Worm (Caenorhabditis elegans) whole organism, L1 larva: Measurements from ENCODE around the gene F54F2.14.

Experiments used
- C16A3.4 ChIP-seq: fragments of 150-350 bp; optimal IDR thresholded peaks from 2 replicates; lab custom pipeline; 2014; ENCODE audit warnings: missing biosample characterization, missing genetic modification characterization
- C34B4.2 ChIP-seq: sonication (generic microtip); optimal IDR thresholded peaks from 2 replicates; lab custom pipeline; 2017; ENCODE audit warnings: mild to moderate bottlenecking, missing genetic modification characterization, missing compliant biosample characterization
- aly-2 ChIP-seq: fragments of 150-350 bp; optimal IDR thresholded peaks from 2 replicates; lab custom pipeline; 2014; ENCODE audit warnings: missing biosample characterization, missing genetic modification characterization
- ama-1 ChIP-seq: fragments of 150-350 bp; optimal IDR thresholded peaks from 2 replicates; lab custom pipeline; 2014
- blmp-1 ChIP-seq: fragments of 150-350 bp; optimal IDR thresholded peaks from 2 replicates; lab custom pipeline; 2014; ENCODE audit warnings: missing biosample characterization, missing genetic modification characterization
- ceh-63 ChIP-seq: fragments of 200-800 bp; sonication (Bioruptor generic); optimal IDR thresholded peaks from 2 replicates; lab custom pipeline; 2018; ENCODE audit warnings: mild to moderate bottlenecking, missing genetic modification characterization, missing compliant biosample characterization
- ceh-88 ChIP-seq: fragments of 200-800 bp; sonication (Bioruptor generic); IDR thresholded peaks from 2 replicates; pipeline ENCODE4 v1.3.6; 2022; ENCODE audit warnings: missing genetic modification characterization, missing compliant biosample characterization
- ceh-90 ChIP-seq: sonication (generic microtip); optimal IDR thresholded peaks from 2 replicates; lab custom pipeline; 2016; ENCODE audit warnings: missing genetic modification characterization, missing compliant biosample characterization
- dsc-1 ChIP-seq: sonication (generic microtip); optimal IDR thresholded peaks from 2 replicates; lab custom pipeline; 2016; ENCODE audit warnings: mild to moderate bottlenecking, missing genetic modification characterization, missing compliant biosample characterization
- efl-1 ChIP-seq, 4 experiments: fragments of 150-350 bp; optimal IDR thresholded peaks in 3 of 4; peaks in 1 of 4; 1 replicate in 1 of 4; 2 replicates in 3 of 4; lab custom pipeline; 2014; ENCODE audit warnings: missing biosample characterization in 2 of 4, missing genetic modification characterization in 2 of 4, missing genetic modification reagents in 2 of 4
- efl-3 ChIP-seq: fragments of 200-800 bp; sonication (Bioruptor generic); optimal IDR thresholded peaks from 2 replicates; lab custom pipeline; 2018; ENCODE audit warnings: mild to moderate bottlenecking, missing genetic modification characterization, missing compliant biosample characterization
- egl-27 ChIP-seq, 2 experiments: fragments of 150-350 bp in 1 of 2; sonication (generic microtip); optimal IDR thresholded peaks; 3 replicates each; lab custom pipeline; 2017 to 2018; ENCODE audit warnings: missing biosample characterization in 2 of 2, missing genetic modification characterization in 2 of 2, missing genetic modification reagents in 2 of 2
- elt-2 ChIP-seq: sonication (generic microtip); optimal IDR thresholded peaks from 2 replicates; lab custom pipeline; 2016; ENCODE audit warnings: missing genetic modification characterization, mild to moderate bottlenecking, inconsistent platforms, missing compliant biosample characterization, missing genetic modification reagents
- fkh-10 ChIP-seq: sonication (generic microtip); optimal IDR thresholded peaks from 2 replicates; lab custom pipeline; 2017; ENCODE audit warnings: missing biosample characterization, missing genetic modification reagents, missing genetic modification characterization
- fkh-8 ChIP-seq: sonication (generic microtip); optimal IDR thresholded peaks from 2 replicates; lab custom pipeline; 2016; ENCODE audit warnings: mild to moderate bottlenecking, missing genetic modification characterization, missing compliant biosample characterization
- grh-1 ChIP-seq: fragments of 200-800 bp; sonication (Bioruptor generic); IDR thresholded peaks from 2 replicates; pipeline ENCODE4 v1.3.6; 2022; ENCODE audit warnings: missing genetic modification reagents, missing genetic modification characterization, missing compliant biosample characterization
- hlh-17 ChIP-seq: fragments of 200-800 bp; sonication (Bioruptor generic); optimal IDR thresholded peaks from 2 replicates; lab custom pipeline; 2018; ENCODE audit warnings: missing genetic modification characterization, mild to moderate bottlenecking, missing compliant biosample characterization, moderate library complexity, borderline replicate concordance
- irx-1 ChIP-seq: sonication (generic microtip); optimal IDR thresholded peaks from 2 replicates; lab custom pipeline; 2016; ENCODE audit warnings: missing genetic modification characterization, missing compliant biosample characterization
- isw-1 ChIP-seq: fragments of 200-800 bp; sonication (Bioruptor generic); IDR thresholded peaks from 2 replicates; pipeline ENCODE4 v1.3.6; 2022; ENCODE audit warnings: missing genetic modification characterization, missing compliant biosample characterization
- jun-1 ChIP-seq: fragments of 150-350 bp; optimal IDR thresholded peaks from 2 replicates; lab custom pipeline; 2014; ENCODE audit warnings: missing biosample characterization, missing genetic modification reagents, missing genetic modification characterization
- lin-13 ChIP-seq: fragments of 150-350 bp; optimal IDR thresholded peaks from 2 replicates; lab custom pipeline; 2014; ENCODE audit warnings: missing biosample characterization, missing genetic modification reagents, missing genetic modification characterization
- lin-14 ChIP-seq: fragments of 200-800 bp; sonication (Bioruptor generic); optimal IDR thresholded peaks from 2 replicates; lab custom pipeline; 2018; ENCODE audit warnings: mild to moderate bottlenecking, missing genetic modification characterization, moderate library complexity, missing compliant biosample characterization
- lin-15B ChIP-seq: fragments of 150-350 bp; sonication (generic microtip); optimal IDR thresholded peaks from 3 replicates; lab custom pipeline; 2014; ENCODE audit warnings: missing biosample characterization, missing genetic modification characterization
- lin-35 ChIP-seq, 2 experiments: fragments of 150-350 bp; optimal IDR thresholded peaks; 2 replicates each; lab custom pipeline; 2014; ENCODE audit warnings: missing biosample characterization in 2 of 2, missing genetic modification characterization in 2 of 2, missing genetic modification reagents in 2 of 2
- lir-3 ChIP-seq: sonication (generic microtip); optimal IDR thresholded peaks from 2 replicates; lab custom pipeline; 2016; ENCODE audit warnings: mild to moderate bottlenecking, missing genetic modification characterization, moderate library complexity, missing compliant biosample characterization; ENCODE audit not compliant: poor library complexity
- lsy-2 ChIP-seq, 2 experiments: fragments of 150-350 bp; optimal IDR thresholded peaks; 2 replicates each; lab custom pipeline; 2014; ENCODE audit warnings: missing biosample characterization in 2 of 2, missing genetic modification characterization in 2 of 2
- mdl-1 ChIP-seq, 2 experiments: fragments of 150-350 bp; optimal IDR thresholded peaks; 2 replicates each; lab custom pipeline; 2014 to 2017; ENCODE audit warnings: missing biosample characterization in 2 of 2, missing genetic modification characterization in 2 of 2, inconsistent platforms in 1 of 2
- mef-2 ChIP-seq: fragments of 150-350 bp; optimal IDR thresholded peaks from 2 replicates; lab custom pipeline; 2014; ENCODE audit warnings: missing biosample characterization, missing genetic modification characterization
- mep-1 ChIP-seq: fragments of 150-350 bp; optimal IDR thresholded peaks from 2 replicates; lab custom pipeline; 2014; ENCODE audit warnings: missing biosample characterization, missing genetic modification characterization
- nhr-12 ChIP-seq: sonication (generic microtip); optimal IDR thresholded peaks from 2 replicates; lab custom pipeline; 2017; ENCODE audit warnings: missing biosample characterization, missing genetic modification characterization
- nhr-19 ChIP-seq: fragments of 200-800 bp; sonication (Bioruptor generic); conservative IDR thresholded peaks from 2 replicates; pipeline ENCODE4 v1.3.6; 2022; ENCODE audit warnings: missing genetic modification characterization, missing compliant biosample characterization
- nhr-47 ChIP-seq: sonication (generic microtip); optimal IDR thresholded peaks from 2 replicates; lab custom pipeline; 2016; ENCODE audit warnings: mild to moderate bottlenecking, missing genetic modification characterization, moderate library complexity, missing compliant biosample characterization
- nhr-71 ChIP-seq: sonication (generic microtip); optimal IDR thresholded peaks from 2 replicates; lab custom pipeline; 2016; ENCODE audit warnings: mild to moderate bottlenecking, missing genetic modification characterization, moderate library complexity, missing compliant biosample characterization
- nhr-76 ChIP-seq: sonication (generic microtip); optimal IDR thresholded peaks from 2 replicates; lab custom pipeline; 2017; ENCODE audit warnings: missing biosample characterization, missing genetic modification characterization
- nhr-77 ChIP-seq: fragments of 150-350 bp; optimal IDR thresholded peaks from 2 replicates; lab custom pipeline; 2014; ENCODE audit warnings: missing biosample characterization, missing genetic modification characterization
- pax-3 ChIP-seq: fragments of 200-800 bp; sonication (Bioruptor generic); optimal IDR thresholded peaks from 2 replicates; lab custom pipeline; 2018; ENCODE audit warnings: mild to moderate bottlenecking, missing genetic modification characterization, moderate library complexity, missing compliant biosample characterization
- pqm-1 ChIP-seq: sonication (generic microtip); optimal IDR thresholded peaks from 3 replicates; lab custom pipeline; 2017; ENCODE audit warnings: missing biosample characterization, missing genetic modification characterization
- skn-1 ChIP-seq: fragments of 150-350 bp; optimal IDR thresholded peaks from 2 replicates; lab custom pipeline; 2014; ENCODE audit warnings: missing biosample characterization, missing genetic modification characterization
- snu-23 ChIP-seq: sonication (generic microtip); optimal IDR thresholded peaks from 2 replicates; lab custom pipeline; 2016; ENCODE audit warnings: missing genetic modification characterization, missing compliant biosample characterization
- sox-4 ChIP-seq: sonication (generic microtip); optimal IDR thresholded peaks from 2 replicates; lab custom pipeline; 2016; ENCODE audit warnings: missing genetic modification characterization, missing compliant biosample characterization
- swsn-7 ChIP-seq: sonication (generic microtip); optimal IDR thresholded peaks from 2 replicates; lab custom pipeline; 2016; ENCODE audit warnings: missing genetic modification characterization, missing compliant biosample characterization
- tbx-2 ChIP-seq: sonication (generic microtip); optimal IDR thresholded peaks from 2 replicates; lab custom pipeline; 2016; ENCODE audit warnings: missing genetic modification characterization, missing compliant biosample characterization
- tlp-1 ChIP-seq: fragments of 150-350 bp; optimal IDR thresholded peaks from 2 replicates; lab custom pipeline; 2014; ENCODE audit warnings: missing biosample characterization, missing genetic modification characterization
- unc-130 ChIP-seq: fragments of 150-350 bp; optimal IDR thresholded peaks from 2 replicates; lab custom pipeline; 2017; ENCODE audit warnings: missing biosample characterization, missing genetic modification characterization, inconsistent platforms
- unc-30 ChIP-seq: sonication (generic microtip); optimal IDR thresholded peaks from 2 replicates; lab custom pipeline; 2017; ENCODE audit warnings: missing biosample characterization, missing genetic modification characterization
- unc-98 ChIP-seq: fragments of 200-800 bp; sonication (Bioruptor generic); IDR thresholded peaks from 2 replicates; pipeline ENCODE4 v1.3.6; 2022; ENCODE audit warnings: missing genetic modification characterization, missing compliant biosample characterization
- zag-1 ChIP-seq: fragments of 150-350 bp; optimal IDR thresholded peaks from 2 replicates; lab custom pipeline; 2014; ENCODE audit warnings: missing biosample characterization, missing genetic modification characterization
- zip-4 ChIP-seq: fragments of 200-800 bp; sonication (Bioruptor generic); optimal IDR thresholded peaks from 2 replicates; lab custom pipeline; 2018; ENCODE audit warnings: mild to moderate bottlenecking, missing genetic modification characterization, moderate library complexity, missing compliant biosample characterization

The F54F2.14 gene

ce11 chrIII:8780473-8780872 lies 10.9 kb upstream of the F54F2.14 start (continued):
- TF ChIP-seq lsy-2 (tag; optimal IDR thresholded peaks at IDR 0.05; lab: Kevin White, UChicago) (peak in 1 of 2 experiments; percentile 55), tlp-1 (tag; lab: Kevin White, UChicago) (no peak), C34B4.2 (tag; lab: Kevin White, UChicago) (no peak), jun-1 (tag; lab: Kevin White, UChicago) (peak; percentile 53), nhr-19 (peak; percentile 53)

ce11 chrIII:8782080-8782479 lies 9.3 kb upstream of the F54F2.14 start:
- TF ChIP-seq skn-1 (peak; percentile 16), ama-1 (lab: Kevin White, UChicago) (no peak), fkh-8 (tag; lab: Kevin White, UChicago) (peak; percentile 24), lin-14 (GFP tag; lab: Kevin White, UChicago) (peak; percentile 86), nhr-71 (tag; lab: Kevin White, UChicago) (peak; percentile 39), zag-1 (no peak), swsn-7 (tag; lab: Kevin White, UChicago) (no peak), fkh-10 (GFP tag; lab: Kevin White, UChicago) (peak; percentile 67), mdl-1 (tag; optimal IDR thresholded peaks at IDR 0.05; lab: Kevin White, UChicago) (no peak), C16A3.4 (no peak), mep-1 (peak; percentile 3), lir-3 (no peak), efl-1 (optimal IDR thresholded peaks at IDR 0.05; lab: Kevin White, UChicago) (no peak), efl-1 (GFP tag; optimal IDR thresholded peaks at IDR 0.05 in 1 of 2; lab: Kevin White, UChicago) (peak; percentile 2 to 3), dsc-1 (tag; lab: Kevin White, UChicago) (peak; percentile 14), mef-2 (tag; lab: Kevin White, UChicago) (peak; percentile 31), aly-2 (tag; lab: Kevin White, UChicago) (no peak), tlp-1 (tag; lab: Kevin White, UChicago) (no peak), lsy-2 (tag; optimal IDR thresholded peaks at IDR 0.05; lab: Kevin White, UChicago) (peak; percentile 12 to 31)

ce11 chrIII:8782744-8783143 lies 8.6 kb upstream of the F54F2.14 start:
- TF ChIP-seq nhr-71 (tag; lab: Kevin White, UChicago) (peak; percentile 51), hlh-17 (no peak), nhr-76 (no peak), C16A3.4 (no peak), ama-1 (lab: Kevin White, UChicago) (no peak), pqm-1 (tag; lab: Kevin White, UChicago) (no peak), unc-98 (no peak), unc-130 (tag; lab: Kevin White, UChicago) (peak; percentile 50), nhr-77 (tag; lab: Kevin White, UChicago) (no peak), elt-2 (tag; lab: Kevin White, UChicago) (peak; percentile 29), ceh-88 (GFP tag; lab: Robert Waterston, UW) (no peak), egl-27 (tag; optimal IDR thresholded peaks at IDR 0.05; lab: Kevin White, UChicago) (no peak), efl-3 (GFP tag; lab: Kevin White, UChicago) (no peak), lin-35 (GFP tag; optimal IDR thresholded peaks at IDR 0.05; lab: Kevin White, UChicago) (peak in 1 of 2 experiments; percentile 65), tbx-2 (no peak), nhr-47 (tag; lab: Kevin White, UChicago) (no peak), blmp-1 (peak; percentile 10), zip-4 (GFP tag; lab: Kevin White, UChicago) (no peak), pax-3 (tag; lab: Kevin White, UChicago) (no peak), mdl-1 (tag; optimal IDR thresholded peaks at IDR 0.05; lab: Kevin White, UChicago) (peak in 1 of 2 experiments; percentile 14), mep-1 (no peak), C34B4.2 (tag; lab: Kevin White, UChicago) (no peak), unc-30 (tag; lab: Kevin White, UChicago) (no peak), isw-1 (no peak), mef-2 (tag; lab: Kevin White, UChicago) (no peak), ceh-63 (GFP tag; lab: Kevin White, UChicago) (no peak), ceh-90 (tag; lab: Kevin White, UChicago) (no peak), nhr-12 (tag; lab: Kevin White, UChicago) (no peak), lin-15B (tag; lab: Kevin White, UChicago) (no peak), lin-14 (GFP tag; lab: Kevin White, UChicago) (peak; percentile 45), sox-4 (tag; lab: Kevin White, UChicago) (no peak), lin-13 (GFP tag; lab: Kevin White, UChicago) (no peak), grh-1 (GFP tag; lab: Robert Waterston, UW) (no peak), snu-23 (GFP tag; lab: Kevin White, UChicago) (peak; percentile 30), irx-1 (tag; lab: Kevin White, UChicago) (no peak), lir-3 (no peak), swsn-7 (tag; lab: Kevin White, UChicago) (no peak)
